Worm (Caenorhabditis elegans): ENCODE data around the gene vha-20.

The vha-20 gene

ce11 chrX:14169569-14170031 is 5.3 kb upstream of the vha-20 start, which contains the start of gene sym-4 (continued):
- no peak for TF ChIP-seq hlh-6 (tag; optimal IDR thresholded peaks at IDR 0.05)
- TF ChIP-seq dve-1 (tag; optimal IDR thresholded peaks at IDR 0.05): peak; percentile 60
- no peak for TF ChIP-seq unc-86 (tag; optimal IDR thresholded peaks at IDR 0.05)
- peak; percentile 71 for TF ChIP-seq tbx-2 (tag; optimal IDR thresholded peaks at IDR 0.05)
- TF ChIP-seq hlh-8 (tag; optimal IDR thresholded peaks at IDR 0.05): peak; percentile 82
- TF ChIP-seq ceh-24 (tag; optimal IDR thresholded peaks at IDR 0.05): no peak
- TF ChIP-seq ceh-2 (tag; optimal IDR thresholded peaks at IDR 0.05): no peak
- TF ChIP-seq nfya-1 (tag; optimal IDR thresholded peaks at IDR 0.05): peak; percentile 77
- TF ChIP-seq ceh-14 (tag; optimal IDR thresholded peaks at IDR 0.05): no peak
- TF ChIP-seq ceh-45 (GFP tag; IDR thresholded peaks at IDR 0.05): 0 out of 2 replicates have a peak, but pooled peaks have one; percentile 50
- no peak for TF ChIP-seq madf-2 (tag; optimal IDR thresholded peaks at IDR 0.05)
- peak; percentile 29 for TF ChIP-seq C08G9.2 (tag; optimal IDR thresholded peaks at IDR 0.05)
- TF ChIP-seq npax-4 (tag; optimal IDR thresholded peaks at IDR 0.05): no peak
- peak; percentile 59 for TF ChIP-seq ref-2 (tag; optimal IDR thresholded peaks at IDR 0.05)
- no peak for TF ChIP-seq fkh-10 (GFP tag; optimal IDR thresholded peaks at IDR 0.05)
- peak; percentile 12 for TF ChIP-seq pros-1 (tag; optimal IDR thresholded peaks at IDR 0.05)

- TF ChIP-seq ceh-24 (tag; optimal IDR thresholded peaks at IDR 0.05) (no peak), ceh-9 (tag; optimal IDR thresholded peaks at IDR 0.05) (no peak), K09A11.1 (tag; optimal IDR thresholded peaks at IDR 0.05; ENCODE audit: insufficient read depth) (no peak), ahr-1 (tag; optimal IDR thresholded peaks at IDR 0.05) (no peak), elt-4 (tag; optimal IDR thresholded peaks at IDR 0.05) (no peak), C08G9.2 (tag; optimal IDR thresholded peaks at IDR 0.05) (no peak), ets-4 (tag; optimal IDR thresholded peaks at IDR 0.05) (no peak), mec-3 (tag; optimal IDR thresholded peaks at IDR 0.05; ENCODE audit: borderline replicate concordance) (no peak), ceh-18 (tag; optimal IDR thresholded peaks at IDR 0.05) (no peak), pag-3 (tag; optimal IDR thresholded peaks at IDR 0.05; ENCODE audit: borderline replicate concordance) (no peak), unc-3 (GFP tag; conservative IDR thresholded peaks at IDR 0.05) (no peak), unc-3 (tag; optimal IDR thresholded peaks at IDR 0.05) (no peak), unc-86 (tag; optimal IDR thresholded peaks at IDR 0.05) (no peak), che-1 (tag; optimal IDR thresholded peaks at IDR 0.05) (no peak), ceh-48 (tag; optimal IDR thresholded peaks at IDR 0.05) (no peak)
These were observed 850 bp upstream of the vha-20 start for ce11 chrX:14165156-14165555.

- TF ChIP-seq npax-4 (tag; optimal IDR thresholded peaks at IDR 0.05): no peak
- no peak for TF ChIP-seq madf-2 (tag; optimal IDR thresholded peaks at IDR 0.05)
- no peak for TF ChIP-seq pros-1 (tag; optimal IDR thresholded peaks at IDR 0.05)
- TF ChIP-seq F13H6.1 (tag; optimal IDR thresholded peaks at IDR 0.05): no peak
These were observed 2.5 kb downstream of the vha-20 start, which contains the start of gene lgc-25 for ce11 chrX:14161684-14162347. TSS of gene lgc-25 (minus strand) at chrX:14161734.

- no peak for TF ChIP-seq hlh-30 (tag; optimal IDR thresholded peaks at IDR 0.05; ENCODE audit: insufficient read depth)
- no peak for TF ChIP-seq pag-3 (tag; optimal IDR thresholded peaks at IDR 0.05; ENCODE audit: borderline replicate concordance)
- TF ChIP-seq tbx-2 (tag; optimal IDR thresholded peaks at IDR 0.05): no peak
- TF ChIP-seq rnt-1 (tag; optimal IDR thresholded peaks at IDR 0.05): no peak
- no peak for TF ChIP-seq ceh-2 (tag; optimal IDR thresholded peaks at IDR 0.05)
- no peak for TF ChIP-seq odd-2 (tag; optimal IDR thresholded peaks at IDR 0.05)
- no peak for TF ChIP-seq lim-6 (tag; optimal IDR thresholded peaks at IDR 0.05)
- no peak for TF ChIP-seq zip-5 (tag; optimal IDR thresholded peaks at IDR 0.05)
- no peak for TF ChIP-seq ceh-34 (tag; optimal IDR thresholded peaks at IDR 0.05)
These were observed 7.4 kb downstream of the vha-20 start, which contains the start of gene ceh-90 for ce11 chrX:14156913-14157312. TSS of gene ceh-90 (minus strand) at chrX:14157013.

Data from whole organism, late embryonic.